Fruit fly (Drosophila melanogaster) whole organism, embryonic: Measurements from ENCODE around the gene CG6431.

Experiments
- Awh ChIP-seq: fragments of 200-800 bp; sonication (Bioruptor generic); IDR thresholded peaks from 2 replicates; pipeline ENCODE4, ENCODE4 v1.3.6; 2022; ENCODE audit warnings: missing biosample characterization, missing genetic modification characterization
- CG11456 ChIP-seq: fragments of 200-800 bp; sonication (Bioruptor generic); IDR thresholded peaks from 3 replicates; pipeline ENCODE4 v1.3.6; 2022; ENCODE audit warnings: missing biosample characterization, missing genetic modification characterization
- CG12236 ChIP-seq: fragments of 200-800 bp; sonication (Bioruptor generic); optimal IDR thresholded peaks from 2 replicates; lab custom pipeline; 2016; ENCODE audit warnings: missing biosample characterization, missing genetic modification characterization
- CG1233 ChIP-seq: fragments of 200-800 bp; sonication (Bioruptor generic); optimal IDR thresholded peaks from 4 replicates; lab custom pipeline; 2018; ENCODE audit warnings: missing biosample characterization, mild to moderate bottlenecking, missing genetic modification characterization
- CG12769 ChIP-seq: fragments of 200-800 bp; sonication (Bioruptor generic); optimal IDR thresholded peaks from 2 replicates; lab custom pipeline; 2019; ENCODE audit warnings: missing biosample characterization, mild to moderate bottlenecking, missing genetic modification characterization, moderate library complexity
- CG13894 ChIP-seq: fragments of 200-800 bp; sonication (Bioruptor generic); optimal IDR thresholded peaks from 3 replicates; lab custom pipeline; 2018; ENCODE audit warnings: missing biosample characterization, mild to moderate bottlenecking, missing genetic modification characterization, moderate library complexity
- CG15514 ChIP-seq: fragments of 200-800 bp; sonication (Bioruptor generic); optimal IDR thresholded peaks from 3 replicates; lab custom pipeline; 2017; ENCODE audit warnings: missing biosample characterization, missing genetic modification characterization, mild to moderate bottlenecking, moderate library complexity, missing genetic modification reagents
- CG1603 ChIP-seq: fragments of 200-800 bp; sonication (Bioruptor generic); optimal IDR thresholded peaks from 2 replicates; lab custom pipeline; 2019; ENCODE audit warnings: missing biosample characterization, mild to moderate bottlenecking, missing genetic modification characterization, moderate library complexity
- CG17612 ChIP-seq: fragments of 200-800 bp; sonication (Bioruptor generic); IDR thresholded peaks from 2 replicates; pipeline ENCODE4 v1.3.6; 2022; ENCODE audit warnings: missing biosample characterization, missing genetic modification characterization
- CG3847 ChIP-seq: fragments of 200-800 bp; sonication (Bioruptor generic); IDR thresholded peaks from 2 replicates; pipeline ENCODE4 v1.3.6; 2022; ENCODE audit warnings: missing biosample characterization, missing genetic modification characterization
- CG8290 ChIP-seq, 3 experiments: fragments of 200-800 bp; sonication (Bioruptor generic); optimal IDR thresholded peaks; 2 replicates each; lab custom pipeline; 2016 to 2019; ENCODE audit warnings: missing biosample characterization in 3 of 3, missing genetic modification characterization in 3 of 3, mild to moderate bottlenecking in 2 of 3, moderate library complexity in 1 of 3
- CG9932 ChIP-seq: fragments of 200-800 bp; sonication (Bioruptor generic); IDR thresholded peaks from 2 replicates; pipeline ENCODE4 v1.3.6; 2022; ENCODE audit warnings: missing biosample characterization, missing genetic modification characterization
- Dfd ChIP-seq, 2 experiments: fragments of >200 bp; optimal IDR thresholded peaks; 2 replicates each; lab custom pipeline; 2017; ENCODE audit warnings: missing biosample characterization in 2 of 2, missing genetic modification characterization in 2 of 2
- Hey ChIP-seq: fragments of 200-800 bp; sonication (Bioruptor generic); optimal IDR thresholded peaks from 3 replicates; lab custom pipeline; 2018; ENCODE audit warnings: missing biosample characterization, mild to moderate bottlenecking, missing genetic modification characterization
- Med ChIP-seq: fragments of 200-800 bp; sonication (Bioruptor generic); peaks from one replicate; lab custom pipeline; 2016; ENCODE audit warnings: missing biosample characterization, missing genetic modification characterization, mild to moderate bottlenecking, inconsistent platforms, moderate library complexity
- NFAT ChIP-seq: fragments of 200-800 bp; sonication (Bioruptor generic); IDR thresholded peaks from 2 replicates; pipeline ENCODE4 v1.3.6; 2022; ENCODE audit warnings: missing biosample characterization, missing genetic modification characterization
- Sox100B ChIP-seq: fragments of 200-800 bp; sonication (Bioruptor generic); optimal IDR thresholded peaks from 3 replicates; lab custom pipeline; 2018; ENCODE audit warnings: missing biosample characterization, mild to moderate bottlenecking, missing genetic modification characterization
- Sry-β ChIP-seq: fragments of 200-800 bp; sonication (Bioruptor generic); optimal IDR thresholded peaks from 2 replicates; lab custom pipeline; 2018; ENCODE audit warnings: missing biosample characterization, mild to moderate bottlenecking, missing genetic modification characterization, moderate library complexity
- Xbp1 ChIP-seq: fragments of 200-800 bp; sonication (Bioruptor generic); optimal IDR thresholded peaks from 3 replicates; lab custom pipeline; 2016; ENCODE audit warnings: missing biosample characterization, mild to moderate bottlenecking, missing genetic modification characterization
- abd-A ChIP-seq: fragments of 200-800 bp; sonication (Bioruptor generic); optimal IDR thresholded peaks from 3 replicates; lab custom pipeline; 2019; ENCODE audit warnings: missing biosample characterization, mild to moderate bottlenecking, missing genetic modification characterization, moderate library complexity
- ara ChIP-seq: fragments of 200-800 bp; sonication (Bioruptor generic); IDR thresholded peaks from 2 replicates; pipeline ENCODE4 v1.3.6; 2022; ENCODE audit warnings: missing biosample characterization, missing genetic modification characterization
- bab2 ChIP-seq: fragments of 200-800 bp; sonication (Bioruptor generic); optimal IDR thresholded peaks from 2 replicates; lab custom pipeline; 2016; ENCODE audit warnings: missing biosample characterization, missing genetic modification characterization
- bcd ChIP-seq: fragments of 200-800 bp; sonication (Bioruptor generic); optimal IDR thresholded peaks from 2 replicates; lab custom pipeline; 2017; ENCODE audit warnings: missing biosample characterization, mild to moderate bottlenecking, missing genetic modification characterization
- cas ChIP-seq: fragments of 200-800 bp; sonication (Bioruptor generic); IDR thresholded peaks from 2 replicates; pipeline ENCODE4 v1.3.6; 2022; ENCODE audit warnings: missing biosample characterization, missing genetic modification characterization
- chinmo ChIP-seq: fragments of 200-800 bp; sonication (Bioruptor generic); IDR thresholded peaks from 4 replicates; pipeline ENCODE4 v1.3.6; 2022; ENCODE audit warnings: missing biosample characterization, missing genetic modification characterization; ENCODE audit not compliant: partially characterized antibody
- gfzf ChIP-seq: fragments of 200-800 bp; sonication (Bioruptor generic); optimal IDR thresholded peaks from 2 replicates; lab custom pipeline; 2016; ENCODE audit warnings: missing biosample characterization, mild to moderate bottlenecking, missing genetic modification characterization, moderate library complexity
- kni ChIP-seq: fragments of 200-800 bp; sonication (Bioruptor generic); optimal IDR thresholded peaks from 3 replicates; lab custom pipeline; 2017; ENCODE audit warnings: mild to moderate bottlenecking, missing biosample characterization, missing genetic modification reagents, missing genetic modification characterization
- prd ChIP-seq, 3 experiments: fragments of >200 bp in 2 of 3; fragments of 200-800 bp in 1 of 3; sonication (Bioruptor generic) in 1 of 3; optimal IDR thresholded peaks in 2 of 3; IDR thresholded peaks in 1 of 3; 2 replicates in 2 of 3; 3 replicates in 1 of 3; pipeline versions ENCODE4 v1.3.6 to Lab custom; 2017 to 2022; ENCODE audit warnings: missing biosample characterization in 1 of 3, missing genetic modification characterization in 1 of 3
- row ChIP-seq: fragments of 200-800 bp; sonication (Bioruptor generic); IDR thresholded peaks from 3 replicates; pipeline ENCODE4 v1.3.6; 2022; ENCODE audit warnings: missing biosample characterization, missing genetic modification characterization
- sisA ChIP-seq: fragments of 200-800 bp; sonication (Bioruptor generic); IDR thresholded peaks from 2 replicates; pipeline ENCODE4 v1.3.6; 2022; ENCODE audit warnings: missing biosample characterization, missing genetic modification characterization
- sr ChIP-seq: fragments of 200-800 bp; sonication (Bioruptor generic); IDR thresholded peaks from 3 replicates; pipeline ENCODE4 v1.3.6; 2022; ENCODE audit warnings: missing biosample characterization, missing genetic modification characterization
- sug ChIP-seq: fragments of 200-800 bp; optimal IDR thresholded peaks from 2 replicates; lab custom pipeline; 2019; ENCODE audit warnings: missing biosample characterization, mild to moderate bottlenecking, missing genetic modification characterization, moderate library complexity
- vvl ChIP-seq: fragments of 200-800 bp; sonication (Bioruptor generic); IDR thresholded peaks from 2 replicates; pipeline ENCODE4 v1.3.6; 2022; ENCODE audit warnings: missing biosample characterization, missing genetic modification characterization
- zfh1 ChIP-seq: fragments of 200-800 bp; sonication (Bioruptor generic); IDR thresholded peaks from 3 replicates; pipeline ENCODE4 v1.3.6; 2022; ENCODE audit warnings: missing biosample characterization, missing genetic modification characterization

The CG6431 gene

DNA sequence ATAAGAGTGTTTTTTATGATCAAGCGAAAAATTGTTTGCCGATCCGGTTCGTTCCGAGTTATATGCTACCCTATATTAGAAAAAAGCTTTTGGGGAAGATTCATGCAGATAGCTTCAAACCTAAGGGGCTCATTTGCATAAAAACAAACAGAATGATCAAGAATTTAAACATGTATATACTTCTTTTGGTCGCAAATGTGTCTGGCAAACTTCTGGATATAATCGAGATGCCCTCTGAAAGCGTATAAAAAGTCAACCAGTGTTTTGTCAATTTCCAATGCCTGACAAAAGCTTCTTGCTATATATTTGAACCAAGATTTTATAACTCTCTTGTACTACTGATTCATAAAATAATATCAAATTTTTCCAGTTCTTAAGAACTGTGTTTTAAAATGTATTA, 38.3 kb upstream of the CG6431 start (continued):
- TF ChIP-seq CG12236 (GFP tag; lab: Kevin White, UChicago) = no peak
- no peak for TF ChIP-seq Xbp1 (GFP tag; lab: Kevin White, UChicago)
- TF ChIP-seq CG11456 (GFP tag; lab: Robert Waterston, UW) = no peak
- no peak for TF ChIP-seq sug (tag; lab: Kevin White, UChicago)

DNA sequence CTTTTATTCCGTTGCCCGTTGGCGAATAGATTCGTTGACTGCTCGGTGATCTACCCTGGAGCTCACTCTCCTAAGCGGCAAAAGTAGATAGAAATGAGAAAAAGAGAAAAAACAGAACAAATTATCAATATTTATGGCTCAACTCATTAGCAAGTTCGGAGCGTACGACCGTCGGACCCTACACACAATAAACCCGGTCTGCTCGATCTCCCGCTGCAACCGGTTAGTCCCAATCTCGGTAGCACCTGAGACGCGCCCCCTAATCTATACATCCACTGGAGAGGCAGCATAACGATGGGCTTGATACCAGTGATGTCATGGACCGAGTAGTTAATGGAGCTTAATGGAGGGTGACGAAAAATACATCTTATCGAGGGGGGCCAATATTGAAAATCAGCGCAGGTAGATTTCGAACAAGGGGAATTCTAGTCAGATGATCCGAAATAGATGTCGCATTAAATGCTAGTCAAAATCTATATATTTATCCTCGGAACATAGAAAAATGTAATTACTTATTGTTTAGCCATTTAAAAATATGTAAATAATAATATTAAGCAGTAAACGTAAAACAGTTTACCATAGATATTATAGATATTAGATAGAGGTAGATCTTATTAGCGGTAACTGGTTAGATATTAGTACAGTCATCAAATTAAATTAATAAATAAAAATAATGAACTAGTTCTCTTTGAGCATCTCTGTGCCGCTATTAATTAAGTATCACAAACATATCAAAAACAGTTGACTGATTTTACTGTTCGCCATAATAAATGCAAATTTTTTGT, 36.8 kb upstream of the CG6431 start, which contains the start of gene CG7296:
Gene CG7296, minus strand, starts transcription at position 58 of the 785 bp plus-strand sequence.
- peak; percentile 95 for TF ChIP-seq CG15514 (GFP tag; lab: Kevin White, UChicago)
- peak; percentile 71 for TF ChIP-seq abd-A (tag; lab: Kevin White, UChicago)
- TF ChIP-seq bcd (GFP tag; lab: Kevin White, UChicago) = no peak
- peak; percentile 21; the same call in 1 of the 2 replicates for TF ChIP-seq vvl
- 0 out of 3 replicates have a peak, but pooled peaks have one; percentile 2 for TF ChIP-seq zfh1
- TF ChIP-seq Hey (tag; lab: Kevin White, UChicago) = no peak
- TF ChIP-seq CG13894 (tag; lab: Kevin White, UChicago) = peak; percentile 72
- peak; percentile 71 for TF ChIP-seq CG12769
- TF ChIP-seq Awh (GFP tag; lab: Robert Waterston, UW) = peak; percentile 90
- TF ChIP-seq kni (GFP tag; lab: Kevin White, UChicago) = peak; percentile 33
- TF ChIP-seq Dfd (GFP tag; optimal IDR thresholded peaks at IDR 0.05; lab: Kevin White, UChicago) = no peak
- peak; percentile 43 for TF ChIP-seq Sry-β (GFP tag; lab: Kevin White, UChicago)
- 0 out of 3 replicates have a peak, but pooled peaks have one; percentile 19 for TF ChIP-seq row (GFP tag; lab: Robert Waterston, UW)

DNA sequence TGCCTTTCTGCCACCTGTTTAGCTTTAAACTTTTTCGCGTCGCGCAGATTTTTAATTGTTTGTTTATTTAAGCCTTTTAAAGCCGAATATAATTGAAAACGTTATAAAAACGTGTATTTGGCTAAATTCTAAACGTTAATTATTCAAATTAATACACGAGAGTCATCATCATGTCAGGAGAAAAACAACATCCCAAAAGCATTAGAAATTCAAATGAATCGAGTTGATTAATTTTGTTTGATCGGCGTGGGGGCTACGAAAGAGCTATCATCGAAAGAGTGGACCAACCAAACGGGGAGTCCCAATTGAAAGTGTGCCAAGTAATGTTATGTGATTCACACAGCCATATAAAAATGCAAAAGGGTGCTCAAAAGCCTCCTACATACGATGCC, 36.2 kb upstream of the CG6431 start:
- peak; percentile 56 for TF ChIP-seq abd-A (tag; lab: Kevin White, UChicago)
- no peak for TF ChIP-seq CG1603 (tag; lab: Kevin White, UChicago)
- TF ChIP-seq vvl = peak; percentile 61; the same call in 1 of the 2 replicates

DNA sequence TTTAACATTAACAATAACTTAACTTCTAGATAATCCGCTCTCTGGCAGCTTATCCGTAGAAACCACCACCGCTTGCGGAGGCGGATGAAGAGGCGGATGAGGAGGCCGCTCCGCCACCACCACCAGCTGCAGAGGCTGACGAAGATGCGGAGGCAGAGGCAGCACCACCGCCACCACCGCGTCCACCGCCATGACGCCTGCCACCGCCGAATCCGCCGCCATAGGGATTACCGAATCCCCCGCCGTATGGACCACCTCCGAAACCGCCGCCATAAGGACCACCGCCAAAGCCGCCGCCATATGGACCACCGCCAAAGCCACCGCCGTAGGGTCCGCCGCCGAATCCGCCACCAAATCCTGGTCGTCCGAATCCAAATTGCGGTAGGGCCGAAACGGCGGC, 35.2 kb upstream of the CG6431 start:
- TF ChIP-seq CG9932 (GFP tag; lab: Robert Waterston, UW) = peak; percentile 28; the same call in 1 of the 2 replicates
- peak; percentile 53; the same call in 1 of the 3 replicates for TF ChIP-seq CG11456 (GFP tag; lab: Robert Waterston, UW)
- peak; percentile 28 for TF ChIP-seq Med (GFP tag; lab: Kevin White, UChicago)
- 0 out of 2 replicates have a peak, but pooled peaks have one; percentile 16 for TF ChIP-seq NFAT (GFP tag; lab: Robert Waterston, UW)
- no peak for TF ChIP-seq CG1233
- 0 out of 4 replicates have a peak, but pooled peaks have one; percentile 18 for TF ChIP-seq chinmo (GFP tag; lab: Robert Waterston, UW)
- 0 out of 2 replicates have a peak, but pooled peaks have one; percentile 27 for TF ChIP-seq cas (GFP tag; lab: Robert Waterston, UW)
- TF ChIP-seq CG8290 (GFP tag; optimal IDR thresholded peaks at IDR 0.05; lab: Kevin White, UChicago) = no peak
- TF ChIP-seq CG8290 (tag; optimal IDR thresholded peaks at IDR 0.05; lab: Kevin White, UChicago) = no peak
- no peak for TF ChIP-seq bab2 (GFP tag; lab: Kevin White, UChicago)
- TF ChIP-seq CG17612 (GFP tag; lab: Robert Waterston, UW) = 0 out of 2 replicates have a peak, but pooled peaks have one; percentile 20
- no peak for TF ChIP-seq Sox100B (GFP tag; lab: Kevin White, UChicago)
- no peak for TF ChIP-seq ara
- TF ChIP-seq CG3847 (GFP tag; lab: Robert Waterston, UW) = 0 out of 2 replicates have a peak, but pooled peaks have one; percentile 11
- TF ChIP-seq sisA = 0 out of 2 replicates have a peak, but pooled peaks have one; percentile 15
- no peak for TF ChIP-seq gfzf (GFP tag; lab: Kevin White, UChicago)
- TF ChIP-seq prd (optimal IDR thresholded peaks at IDR 0.05; lab: Kevin White, UChicago) = no peak
- TF ChIP-seq prd (GFP tag; IDR thresholded peaks at IDR 0.05; lab: Robert Waterston, UW) = 0 out of 3 replicates have a peak, but pooled peaks have one; percentile 5
- TF ChIP-seq sr (GFP tag; lab: Robert Waterston, UW) = peak; percentile 73; the same call in 2 of the 3 replicates
- TF ChIP-seq, all 482 proteins: peak for 11
